Fruit fly (Drosophila melanogaster) whole organism, embryonic: Measurements from ENCODE around the gene RpL14.

Source experiments
- Bdp1 ChIP-seq: fragments of 200-800 bp; sonication (Bioruptor generic); optimal IDR thresholded peaks from 3 replicates; lab custom pipeline; 2016; ENCODE audit warnings: missing biosample characterization, missing genetic modification characterization
- Bteb2 ChIP-seq: fragments of 200-800 bp; sonication (Bioruptor generic); optimal IDR thresholded peaks from 2 replicates; lab custom pipeline; 2016; ENCODE audit warnings: missing biosample characterization, missing genetic modification characterization
- CG10267 ChIP-seq: fragments of 200-800 bp; sonication (Bioruptor generic); optimal IDR thresholded peaks from 2 replicates; lab custom pipeline; 2018; ENCODE audit warnings: missing biosample characterization, mild to moderate bottlenecking, missing genetic modification characterization, moderate library complexity
- CG11696 ChIP-seq: fragments of 200-800 bp; sonication (Bioruptor generic); IDR thresholded peaks from 2 replicates; pipeline ENCODE4 v1.3.6; 2022; ENCODE audit warnings: missing biosample characterization, missing genetic modification characterization
- CG12071 ChIP-seq: fragments of 200-800 bp; sonication (Bioruptor generic); optimal IDR thresholded peaks from 3 replicates; lab custom pipeline; 2018; ENCODE audit warnings: missing biosample characterization, mild to moderate bottlenecking, missing genetic modification characterization
- CG12391 ChIP-seq: fragments of 200-800 bp; sonication (Bioruptor generic); optimal IDR thresholded peaks from 3 replicates; lab custom pipeline; 2018; ENCODE audit warnings: missing biosample characterization, mild to moderate bottlenecking, missing genetic modification characterization, moderate library complexity
- CG1602 ChIP-seq: fragments of 200-800 bp; sonication (Bioruptor generic); optimal IDR thresholded peaks from 3 replicates; lab custom pipeline; 2016; ENCODE audit warnings: missing biosample characterization, missing genetic modification characterization
- CG1647 ChIP-seq: fragments of 200-800 bp; sonication (Bioruptor generic); optimal IDR thresholded peaks from 3 replicates; lab custom pipeline; 2016; ENCODE audit warnings: missing biosample characterization, missing genetic modification characterization
- CG16815 ChIP-seq: fragments of 200-800 bp; sonication (Bioruptor generic); optimal IDR thresholded peaks from 3 replicates; lab custom pipeline; 2017; ENCODE audit warnings: missing biosample characterization, mild to moderate bottlenecking, missing genetic modification characterization
- CG2202 ChIP-seq: fragments of 200-800 bp; sonication (Bioruptor generic); optimal IDR thresholded peaks from 2 replicates; lab custom pipeline; 2018; ENCODE audit warnings: missing biosample characterization, mild to moderate bottlenecking, missing genetic modification characterization
- CG32532 ChIP-seq: fragments of 200-800 bp; sonication (Bioruptor generic); IDR thresholded peaks from 2 replicates; pipeline ENCODE4 v1.3.6; 2022; ENCODE audit warnings: missing biosample characterization, missing genetic modification characterization
- CG34376 ChIP-seq: fragments of 200-800 bp; sonication (Bioruptor generic); optimal IDR thresholded peaks from 2 replicates; lab custom pipeline; 2018; ENCODE audit warnings: missing biosample characterization, mild to moderate bottlenecking, missing genetic modification characterization
- CG4360 ChIP-seq: fragments of 200-800 bp; sonication (Bioruptor generic); IDR thresholded peaks from 2 replicates; pipeline ENCODE4 v1.3.6; 2022; ENCODE audit warnings: missing biosample characterization, missing genetic modification characterization
- CG4730 ChIP-seq: fragments of 200-800 bp; sonication (Bioruptor generic); IDR thresholded peaks from 2 replicates; pipeline ENCODE4 v1.3.6; 2022; ENCODE audit warnings: missing biosample characterization, missing genetic modification characterization
- CG7271 ChIP-seq: fragments of 200-800 bp; sonication (Bioruptor generic); optimal IDR thresholded peaks from 2 replicates; lab custom pipeline; 2018; ENCODE audit warnings: missing biosample characterization, mild to moderate bottlenecking, missing genetic modification characterization, moderate library complexity
- Dip3 ChIP-seq: fragments of 200-800 bp; sonication (Bioruptor generic); optimal IDR thresholded peaks from 3 replicates; lab custom pipeline; 2016; ENCODE audit warnings: missing biosample characterization, missing genetic modification characterization
- E2f1 ChIP-seq: fragments of 200-800 bp; sonication (Bioruptor generic); IDR thresholded peaks from 2 replicates; pipeline ENCODE4 v1.3.6; 2022; ENCODE audit warnings: missing biosample characterization, missing genetic modification characterization
- Fer2 ChIP-seq: fragments of 200-800 bp; sonication (Bioruptor generic); optimal IDR thresholded peaks from 2 replicates; lab custom pipeline; 2018; ENCODE audit warnings: missing biosample characterization, mild to moderate bottlenecking, missing genetic modification characterization, moderate library complexity
- Gug ChIP-seq: fragments of 200-800 bp; sonication (Bioruptor generic); IDR thresholded peaks from 4 replicates; pipeline ENCODE4 v1.3.6; 2022; ENCODE audit warnings: missing biosample characterization, missing genetic modification characterization
- HLH3B ChIP-seq: fragments of 200-800 bp; sonication (Bioruptor generic); IDR thresholded peaks from 2 replicates; pipeline ENCODE4 v1.3.6; 2022; ENCODE audit warnings: missing biosample characterization, missing genetic modification characterization
- HLHmδ ChIP-seq: fragments of 200-800 bp; sonication (Bioruptor generic); optimal IDR thresholded peaks from 2 replicates; lab custom pipeline; 2018; ENCODE audit warnings: missing biosample characterization, mild to moderate bottlenecking, missing genetic modification characterization, moderate library complexity
- MESR4 ChIP-seq: fragments of 200-800 bp; sonication (Bioruptor generic); optimal IDR thresholded peaks from 2 replicates; lab custom pipeline; 2018; ENCODE audit warnings: missing biosample characterization, mild to moderate bottlenecking, missing genetic modification characterization, moderate library complexity
- MTF-1 ChIP-seq: fragments of 200-800 bp; sonication (Bioruptor generic); optimal IDR thresholded peaks from 2 replicates; lab custom pipeline; 2018; ENCODE audit warnings: missing biosample characterization, mild to moderate bottlenecking, missing genetic modification characterization, borderline replicate concordance
- Mes4 ChIP-seq: fragments of 200-800 bp; sonication (Bioruptor generic); optimal IDR thresholded peaks from 2 replicates; lab custom pipeline; 2016; ENCODE audit warnings: missing biosample characterization, missing genetic modification characterization
- Nf-YA ChIP-seq: fragments of 200-800 bp; sonication (Bioruptor generic); IDR thresholded peaks from 2 replicates; pipeline ENCODE4 v1.3.6; 2022; ENCODE audit warnings: missing biosample characterization, missing genetic modification characterization
- Six4 ChIP-seq: fragments of 200-800 bp; sonication (Bioruptor generic); optimal IDR thresholded peaks from 2 replicates; lab custom pipeline; 2016; ENCODE audit warnings: missing biosample characterization, missing genetic modification characterization
- Sry-δ ChIP-seq: fragments of 200-800 bp; sonication (Bioruptor generic); optimal IDR thresholded peaks from 2 replicates; lab custom pipeline; 2016; ENCODE audit warnings: missing biosample characterization, missing genetic modification characterization
- Xbp1 ChIP-seq: fragments of 200-800 bp; sonication (Bioruptor generic); optimal IDR thresholded peaks from 3 replicates; lab custom pipeline; 2016; ENCODE audit warnings: missing biosample characterization, mild to moderate bottlenecking, missing genetic modification characterization
- amos ChIP-seq: fragments of 200-800 bp; sonication (Bioruptor generic); IDR thresholded peaks from 2 replicates; pipeline ENCODE4 v1.3.6; 2022; ENCODE audit warnings: missing biosample characterization, missing genetic modification characterization; ENCODE audit not compliant: partially characterized antibody
- bcd ChIP-seq: fragments of 200-800 bp; sonication (Bioruptor generic); optimal IDR thresholded peaks from 2 replicates; lab custom pipeline; 2017; ENCODE audit warnings: missing biosample characterization, mild to moderate bottlenecking, missing genetic modification characterization
- cas ChIP-seq: fragments of 200-800 bp; sonication (Bioruptor generic); IDR thresholded peaks from 2 replicates; pipeline ENCODE4 v1.3.6; 2022; ENCODE audit warnings: missing biosample characterization, missing genetic modification characterization
- cwo ChIP-seq: fragments of 200-800 bp; sonication (Bioruptor generic); optimal IDR thresholded peaks from 3 replicates; lab custom pipeline; 2017; ENCODE audit warnings: missing biosample characterization, missing genetic modification characterization, mild to moderate bottlenecking, moderate library complexity, missing genetic modification reagents
- dpn ChIP-seq, 2 experiments: fragments of 200-800 bp; sonication (Bioruptor generic); optimal IDR thresholded peaks; 3 replicates each; lab custom pipeline; 2016; ENCODE audit warnings: missing biosample characterization in 2 of 2, missing genetic modification characterization in 2 of 2
- emc ChIP-seq: fragments of 200-800 bp; sonication (Bioruptor generic); optimal IDR thresholded peaks from 2 replicates; lab custom pipeline; 2016; ENCODE audit warnings: missing biosample characterization, missing genetic modification characterization
- gfzf ChIP-seq: fragments of 200-800 bp; sonication (Bioruptor generic); optimal IDR thresholded peaks from 2 replicates; lab custom pipeline; 2016; ENCODE audit warnings: missing biosample characterization, mild to moderate bottlenecking, missing genetic modification characterization, moderate library complexity
- gsb ChIP-seq: fragments of 200-800 bp; sonication (Bioruptor generic); IDR thresholded peaks from 2 replicates; pipeline ENCODE4 v1.3.6; 2022; ENCODE audit warnings: missing biosample characterization, missing genetic modification characterization
- ind ChIP-seq: fragments of 200-800 bp; sonication (Bioruptor generic); optimal IDR thresholded peaks from 3 replicates; lab custom pipeline; 2016; ENCODE audit warnings: missing biosample characterization, missing genetic modification characterization
- kah ChIP-seq: fragments of 200-800 bp; sonication (Bioruptor generic); optimal IDR thresholded peaks from 2 replicates; lab custom pipeline; 2018; ENCODE audit warnings: missing biosample characterization, mild to moderate bottlenecking, missing genetic modification characterization
- klu ChIP-seq: fragments of 200-800 bp; sonication (Bioruptor generic); IDR thresholded peaks from 2 replicates; pipeline ENCODE4 v1.3.6; 2022; ENCODE audit warnings: missing biosample characterization, missing genetic modification characterization
- lbe ChIP-seq: fragments of 200-800 bp; sonication (Bioruptor generic); optimal IDR thresholded peaks from 2 replicates; lab custom pipeline; 2016; ENCODE audit warnings: missing biosample characterization, mild to moderate bottlenecking, missing genetic modification characterization
- nerfin-2 ChIP-seq: fragments of 200-800 bp; sonication (Bioruptor generic); IDR thresholded peaks from 2 replicates; pipeline ENCODE4 v1.3.6; 2022; ENCODE audit warnings: missing biosample characterization, missing genetic modification characterization; ENCODE audit not compliant: partially characterized antibody
- odd ChIP-seq: fragments of 200-800 bp; sonication (Bioruptor generic); optimal IDR thresholded peaks from 2 replicates; lab custom pipeline; 2017; ENCODE audit warnings: missing biosample characterization, mild to moderate bottlenecking, missing genetic modification characterization
- psq ChIP-seq: fragments of 200-800 bp; sonication (Bioruptor generic); optimal IDR thresholded peaks from 2 replicates; lab custom pipeline; 2017; ENCODE audit warnings: missing biosample characterization, missing genetic modification characterization
- row ChIP-seq: fragments of 200-800 bp; sonication (Bioruptor generic); IDR thresholded peaks from 3 replicates; pipeline ENCODE4 v1.3.6; 2022; ENCODE audit warnings: missing biosample characterization, missing genetic modification characterization
- stwl ChIP-seq: fragments of 200-800 bp; sonication (Bioruptor generic); optimal IDR thresholded peaks from 3 replicates; lab custom pipeline; 2018; ENCODE audit warnings: missing biosample characterization, mild to moderate bottlenecking, missing genetic modification characterization, moderate library complexity
- twi ChIP-seq: fragments of 200-800 bp; optimal IDR thresholded peaks from 2 replicates; lab custom pipeline; 2019; ENCODE audit warnings: missing biosample characterization, mild to moderate bottlenecking, missing genetic modification characterization, moderate library complexity
- vnd ChIP-seq: fragments of 200-800 bp; sonication (Bioruptor generic); IDR thresholded peaks from 3 replicates; pipeline ENCODE4 v1.3.6; 2022; ENCODE audit warnings: missing biosample characterization, missing genetic modification characterization; ENCODE audit not compliant: partially characterized antibody
- wek ChIP-seq: fragments of 200-800 bp; sonication (Bioruptor generic); optimal IDR thresholded peaks from 3 replicates; lab custom pipeline; 2018; ENCODE audit warnings: missing biosample characterization, mild to moderate bottlenecking, missing genetic modification characterization, moderate library complexity

Gene RpL14

DNA sequence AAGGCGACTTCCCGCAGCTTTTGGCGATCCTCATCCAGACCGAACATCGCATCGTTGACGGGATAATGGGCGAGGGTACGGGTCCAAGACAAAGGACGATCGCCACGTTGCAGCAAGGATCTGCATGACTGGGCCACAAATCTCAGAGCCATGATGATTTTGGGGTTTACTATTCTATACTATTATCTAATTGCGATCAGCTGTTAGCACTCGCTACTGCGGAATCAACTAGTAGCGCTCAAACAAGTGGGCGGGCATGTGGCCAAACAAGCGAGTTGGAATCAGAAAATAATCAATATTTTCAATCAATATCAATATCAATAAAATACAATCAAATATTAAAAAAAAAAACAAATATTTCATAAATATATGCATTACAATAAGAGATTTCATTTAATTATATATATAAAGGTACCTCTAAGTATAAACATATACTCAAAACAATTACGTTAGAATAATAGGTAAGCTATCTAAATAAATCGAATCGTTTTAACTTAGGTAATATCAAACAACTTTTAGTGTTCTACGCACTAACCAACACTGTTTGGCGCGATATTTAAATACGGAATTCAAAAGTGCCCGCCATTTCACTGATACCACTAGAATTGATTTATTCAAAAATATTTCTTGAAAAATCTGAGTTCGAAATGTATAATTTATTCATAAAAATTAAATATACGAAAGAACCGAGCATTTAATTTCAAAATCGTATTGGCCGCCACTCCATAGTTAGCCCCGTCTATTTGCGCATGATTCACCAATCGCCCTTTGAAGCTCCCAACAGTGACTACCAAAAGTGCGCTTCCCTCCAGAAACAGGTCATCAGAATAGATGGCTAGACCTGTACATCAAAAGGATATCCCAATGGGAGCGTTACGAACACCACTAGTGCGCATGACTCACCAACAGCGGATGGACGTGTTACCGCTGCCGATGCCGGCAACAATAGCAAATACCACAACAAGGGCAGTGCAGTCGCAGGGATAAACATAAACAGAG, 24.7 kb upstream of the RpL14 start, which contains the start of the genes CG6638 and CG43078 (continued):
- no peak for TF ChIP-seq vnd (GFP tag; lab: Robert Waterston, UW)
- no peak for TF ChIP-seq cas (GFP tag; lab: Robert Waterston, UW)
- TF ChIP-seq gfzf (GFP tag; lab: Kevin White, UChicago): peak; percentile 39
- no peak for TF ChIP-seq Mes4 (GFP tag; lab: Kevin White, UChicago)
- TF ChIP-seq row: peak; percentile 30; the same call in 1 of the 3 replicates
- TF ChIP-seq klu: no peak
- TF ChIP-seq ind (GFP tag; lab: Kevin White, UChicago): no peak
- TF ChIP-seq wek (GFP tag; lab: Kevin White, UChicago): no peak
- TF ChIP-seq Bteb2 (GFP tag; lab: Kevin White, UChicago): no peak
- TF ChIP-seq emc: no peak
- TF ChIP-seq Xbp1 (GFP tag; lab: Kevin White, UChicago): peak; percentile 23
- TF ChIP-seq CG1647 (GFP tag; lab: Kevin White, UChicago): no peak
- peak in 1 of 2 experiments; percentile 12 for TF ChIP-seq dpn (GFP tag; optimal IDR thresholded peaks at IDR 0.05; lab: Kevin White, UChicago)
- TF ChIP-seq kah (GFP tag; lab: Kevin White, UChicago): peak; percentile 96
- TF ChIP-seq HLHmδ (GFP tag; lab: Kevin White, UChicago): no peak
- TF ChIP-seq CG4360: no peak
- TF ChIP-seq gsb (GFP tag; lab: Robert Waterston, UW): no peak
- TF ChIP-seq Six4 (GFP tag; lab: Kevin White, UChicago): no peak
- no peak for TF ChIP-seq CG4730 (GFP tag; lab: Robert Waterston, UW)
- no peak for TF ChIP-seq CG34376
- TF ChIP-seq Bdp1 (GFP tag; lab: Kevin White, UChicago): no peak
- TF ChIP-seq MESR4 (GFP tag; lab: Kevin White, UChicago): peak; percentile 67
- no peak for TF ChIP-seq psq (GFP tag; lab: Kevin White, UChicago)

DNA sequence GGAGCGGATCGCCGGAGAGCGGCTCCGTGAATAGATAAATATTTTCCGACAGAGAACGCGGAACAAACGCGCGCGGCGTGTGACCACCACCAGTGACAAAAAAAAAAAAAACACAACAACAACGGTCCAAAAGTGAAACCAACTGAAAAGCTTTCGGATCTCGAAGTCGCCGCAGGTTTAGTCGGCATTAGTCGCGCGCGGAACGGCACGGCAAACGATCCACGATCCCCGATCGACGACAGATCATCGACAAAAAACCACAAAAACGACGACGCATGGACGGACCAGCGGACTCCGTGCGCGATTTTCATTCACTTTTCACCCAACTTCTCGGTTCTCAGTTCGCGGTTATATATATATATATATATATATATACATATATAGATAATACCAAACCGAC, 22.3 kb upstream of the RpL14 start:
- TF ChIP-seq ind (GFP tag; lab: Kevin White, UChicago) (no peak), MTF-1 (no peak), odd (GFP tag; lab: Kevin White, UChicago) (no peak), Nf-YA (GFP tag; lab: Robert Waterston, UW) (no peak), Dip3 (no peak), CG12071 (GFP tag; lab: Kevin White, UChicago) (no peak), HLH3B (GFP tag; lab: Robert Waterston, UW) (no peak), CG7271 (tag; lab: Kevin White, UChicago) (no peak), wek (GFP tag; lab: Kevin White, UChicago) (no peak), cwo (GFP tag; lab: Kevin White, UChicago) (no peak), bcd (no peak), CG32532 (GFP tag; lab: Robert Waterston, UW) (no peak; the same call in 1 of the 2 replicates), twi (tag; lab: Kevin White, UChicago) (no peak), lbe (GFP tag; lab: Kevin White, UChicago) (no peak), CG1602 (GFP tag; lab: Kevin White, UChicago) (no peak), Fer2 (tag; lab: Kevin White, UChicago) (no peak), CG11696 (GFP tag; lab: Robert Waterston, UW) (no peak), CG12391 (no peak), stwl (no peak), CG16815 (GFP tag; lab: Kevin White, UChicago) (no peak), CG2202 (tag; lab: Kevin White, UChicago) (no peak), nerfin-2 (GFP tag; lab: Robert Waterston, UW) (no peak), Gug (GFP tag; lab: Robert Waterston, UW) (no peak), CG10267 (no peak), E2f1 (no peak), amos (GFP tag; lab: Robert Waterston, UW) (peak; percentile 22; the same call in 1 of the 2 replicates), Sry-δ (GFP tag; lab: Kevin White, UChicago) (no peak)
